Worm (Caenorhabditis elegans) whole organism, late embryonic: ENCODE measurements around the gene Y82E9BR.20.

Experiments used
- C08G9.2 ChIP-seq: sonication (generic microtip); optimal IDR thresholded peaks from 2 replicates; lab custom pipeline; 2016; ENCODE audit warnings: mild to moderate bottlenecking, missing genetic modification characterization, moderate library complexity, missing compliant biosample characterization
- K02D7.2 ChIP-seq: sonication (generic microtip); optimal IDR thresholded peaks from 2 replicates; lab custom pipeline; 2017; ENCODE audit warnings: mild to moderate bottlenecking, missing genetic modification characterization, missing compliant biosample characterization
- K09A11.1 ChIP-seq: sonication (generic microtip); optimal IDR thresholded peaks from 2 replicates; lab custom pipeline; 2017; ENCODE audit warnings: antibody characterized with exemption, mild to moderate bottlenecking, missing genetic modification characterization, missing compliant biosample characterization; ENCODE audit not compliant: insufficient read depth
- Y22D7AL.16 ChIP-seq: sonication (generic microtip); optimal IDR thresholded peaks from 2 replicates; lab custom pipeline; 2016; ENCODE audit warnings: missing genetic modification characterization, missing compliant biosample characterization
- ahr-1 ChIP-seq: sonication (generic microtip); optimal IDR thresholded peaks from 2 replicates; lab custom pipeline; 2016; ENCODE audit warnings: missing genetic modification characterization, missing compliant biosample characterization
- ama-1 ChIP-seq: fragments of 150-350 bp; optimal IDR thresholded peaks from 2 replicates; lab custom pipeline; 2014
- ceh-14 ChIP-seq: sonication (generic microtip); optimal IDR thresholded peaks from 2 replicates; lab custom pipeline; 2016; ENCODE audit warnings: missing genotype, missing genetic modification characterization, missing compliant biosample characterization
- ceh-18 ChIP-seq: sonication (generic microtip); optimal IDR thresholded peaks from 2 replicates; lab custom pipeline; 2016; ENCODE audit warnings: missing genetic modification characterization, missing compliant biosample characterization
- ceh-45 ChIP-seq: fragments of 200-800 bp; sonication (Bioruptor generic); IDR thresholded peaks from 2 replicates; pipeline ENCODE4 v1.3.6; 2022; ENCODE audit warnings: missing genetic modification reagents, missing genetic modification characterization, missing compliant biosample characterization
- dmd-4 ChIP-seq: sonication (generic microtip); optimal IDR thresholded peaks from 2 replicates; lab custom pipeline; 2016; ENCODE audit warnings: borderline replicate concordance, missing genetic modification characterization, missing compliant biosample characterization
- dve-1 ChIP-seq: sonication (generic microtip); optimal IDR thresholded peaks from 2 replicates; lab custom pipeline; 2017; ENCODE audit warnings: antibody characterized with exemption, mild to moderate bottlenecking, missing genetic modification characterization, missing compliant biosample characterization
- elt-4 ChIP-seq: sonication (generic microtip); optimal IDR thresholded peaks from 2 replicates; lab custom pipeline; 2016; ENCODE audit warnings: missing genetic modification characterization, missing compliant biosample characterization
- fkh-6 ChIP-seq: sonication (generic microtip); optimal IDR thresholded peaks from 2 replicates; lab custom pipeline; 2016; ENCODE audit warnings: missing genetic modification characterization, missing compliant biosample characterization
- gmeb-2 ChIP-seq: sonication (generic microtip); optimal IDR thresholded peaks from 2 replicates; lab custom pipeline; 2016; ENCODE audit warnings: missing genetic modification characterization, inconsistent platforms, missing compliant biosample characterization
- hlh-15 ChIP-seq: sonication (generic microtip); optimal IDR thresholded peaks from 2 replicates; lab custom pipeline; 2016; ENCODE audit warnings: missing genetic modification characterization, missing compliant biosample characterization
- hlh-30 ChIP-seq: sonication (generic microtip); optimal IDR thresholded peaks from 2 replicates; lab custom pipeline; 2017; ENCODE audit warnings: antibody characterized with exemption, missing genetic modification characterization, missing compliant biosample characterization; ENCODE audit not compliant: insufficient read depth
- hlh-6 ChIP-seq: sonication (generic microtip); optimal IDR thresholded peaks from 2 replicates; lab custom pipeline; 2016; ENCODE audit warnings: missing genotype, missing genetic modification characterization, missing compliant biosample characterization
- hlh-8 ChIP-seq: sonication (generic microtip); optimal IDR thresholded peaks from 2 replicates; lab custom pipeline; 2016; ENCODE audit warnings: missing genotype, missing genetic modification characterization, missing compliant biosample characterization
- lim-6 ChIP-seq: sonication (generic microtip); optimal IDR thresholded peaks from 2 replicates; lab custom pipeline; 2016; ENCODE audit warnings: missing genetic modification characterization, missing compliant biosample characterization
- lin-11 ChIP-seq: fragments of 200-800 bp; sonication (Bioruptor generic); optimal IDR thresholded peaks from 2 replicates; lab custom pipeline; 2018; ENCODE audit warnings: mild to moderate bottlenecking, missing genetic modification characterization, missing compliant biosample characterization
- nhr-232 ChIP-seq: sonication (generic microtip); optimal IDR thresholded peaks from 2 replicates; lab custom pipeline; 2016; ENCODE audit warnings: missing genetic modification characterization, missing compliant biosample characterization
- npax-4 ChIP-seq: sonication (generic microtip); optimal IDR thresholded peaks from 2 replicates; lab custom pipeline; 2016; ENCODE audit warnings: missing genetic modification characterization, missing compliant biosample characterization
- pag-3 ChIP-seq: sonication (generic microtip); optimal IDR thresholded peaks from 2 replicates; lab custom pipeline; 2016; ENCODE audit warnings: missing compliant biosample characterization, missing genetic modification characterization, borderline replicate concordance
- pha-4 ChIP-seq: fragments of 150-350 bp; optimal IDR thresholded peaks from 2 replicates; lab custom pipeline; 2018; ENCODE audit warnings: missing biosample characterization, missing genetic modification reagents, missing genetic modification characterization
- pros-1 ChIP-seq: fragments of 150-350 bp; optimal IDR thresholded peaks from 2 replicates; lab custom pipeline; 2014; ENCODE audit warnings: missing biosample characterization, missing genetic modification reagents, missing genetic modification characterization
- rnt-1 ChIP-seq: sonication (generic microtip); optimal IDR thresholded peaks from 2 replicates; lab custom pipeline; 2016; ENCODE audit warnings: missing genetic modification characterization, missing compliant biosample characterization
- sdc-2 ChIP-seq: sonication (generic microtip); optimal IDR thresholded peaks from 2 replicates; lab custom pipeline; 2016; ENCODE audit warnings: missing genotype, missing genetic modification characterization, missing compliant biosample characterization
- sox-2 ChIP-seq: fragments of 200-800 bp; sonication (Bioruptor generic); IDR thresholded peaks from 2 replicates; pipeline ENCODE4 v1.3.6; 2022; ENCODE audit warnings: missing genetic modification reagents, missing genetic modification characterization, missing compliant biosample characterization
- tbx-2 ChIP-seq: sonication (generic microtip); optimal IDR thresholded peaks from 2 replicates; lab custom pipeline; 2016; ENCODE audit warnings: missing genetic modification characterization, missing compliant biosample characterization
- unc-42 ChIP-seq: sonication (generic microtip); optimal IDR thresholded peaks from 2 replicates; lab custom pipeline; 2016; ENCODE audit warnings: missing genotype, missing genetic modification characterization, missing compliant biosample characterization
- unc-86 ChIP-seq: sonication (generic microtip); optimal IDR thresholded peaks from 2 replicates; lab custom pipeline; 2016; ENCODE audit warnings: missing genetic modification characterization, missing compliant biosample characterization
- zip-5 ChIP-seq: sonication (generic microtip); optimal IDR thresholded peaks from 2 replicates; lab custom pipeline; 2016; ENCODE audit warnings: missing genetic modification characterization, missing compliant biosample characterization
- ztf-16 ChIP-seq: sonication (generic microtip); optimal IDR thresholded peaks from 2 replicates; lab custom pipeline; 2017; ENCODE audit warnings: missing genetic modification characterization, missing compliant biosample characterization

Y82E9BR.20 gene

DNA sequence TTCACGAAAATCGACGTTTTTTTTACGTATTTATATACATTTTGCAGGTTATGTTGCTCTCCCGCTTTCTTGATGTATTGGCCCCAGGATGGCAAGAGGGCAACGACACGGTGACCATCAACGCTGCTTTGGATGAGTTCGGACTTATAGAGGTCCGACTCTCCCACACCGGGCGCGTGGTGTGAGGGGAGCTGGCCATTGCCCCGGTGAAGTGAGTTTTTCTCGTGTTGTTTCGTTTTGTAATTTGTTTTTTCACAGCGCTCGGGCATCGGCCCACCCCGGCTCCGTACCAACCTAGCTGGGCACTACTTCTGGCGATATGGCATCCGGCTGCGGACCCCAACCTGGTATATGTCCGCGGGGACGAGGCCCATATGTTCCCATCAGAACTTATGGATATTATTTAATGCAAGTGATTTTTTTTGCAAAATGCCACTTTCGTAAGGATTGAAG is at the start of gene Y82E9BR.20:
Y82E9BR.20 (plus strand) TSS at position 51 of the 453 bp plus-strand sequence.
- TF ChIP-seq fkh-6 (no peak), K02D7.2 (tag; lab: Kevin White, UChicago) (no peak), hlh-6 (tag; lab: Kevin White, UChicago) (no peak), lin-11 (tag; lab: Kevin White, UChicago) (no peak), ztf-16 (tag; lab: Kevin White, UChicago) (no peak), pag-3 (no peak), ceh-14 (tag; lab: Kevin White, UChicago) (no peak), ceh-18 (tag; lab: Kevin White, UChicago) (no peak), Y22D7AL.16 (no peak), pros-1 (no peak), unc-42 (tag; lab: Kevin White, UChicago) (no peak), zip-5 (tag; lab: Kevin White, UChicago) (no peak), tbx-2 (tag; lab: Kevin White, UChicago) (no peak), nhr-232 (tag; lab: Kevin White, UChicago) (no peak), sox-2 (GFP tag; lab: Robert Waterston, UW) (no peak), gmeb-2 (tag; lab: Kevin White, UChicago) (no peak), rnt-1 (tag; lab: Kevin White, UChicago) (no peak), lim-6 (tag; lab: Kevin White, UChicago) (no peak), K09A11.1 (no peak), ahr-1 (tag; lab: Kevin White, UChicago) (no peak)

DNA sequence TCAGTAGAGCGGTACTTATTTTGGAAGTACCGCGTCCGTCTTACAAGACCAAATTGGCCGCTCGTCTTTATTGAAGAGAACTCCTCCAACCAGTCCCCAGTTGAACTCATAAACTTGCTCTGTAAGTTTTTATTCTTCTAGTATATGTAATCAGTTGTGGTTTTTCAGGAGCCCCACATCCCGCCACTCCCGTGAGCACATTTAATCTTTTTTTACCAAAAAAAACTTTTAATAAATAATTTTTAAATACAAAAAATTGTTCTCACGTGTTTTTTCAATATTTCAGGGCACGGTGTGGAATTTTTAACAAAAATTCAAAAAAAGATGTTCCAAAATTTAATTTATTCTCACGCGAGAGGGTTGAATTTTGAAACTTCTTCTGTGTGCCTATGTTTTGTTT is 49.7 kb upstream of the Y82E9BR.20 start, which contains the start of gene fbxa-14:
fbxa-14 (minus strand) TSS at position 101 of the 400 bp plus-strand sequence.
- TF ChIP-seq zip-5 (tag; lab: Kevin White, UChicago) (no peak), nhr-232 (tag; lab: Kevin White, UChicago) (no peak), sdc-2 (tag; lab: Kevin White, UChicago) (no peak), ceh-45 (GFP tag; lab: Robert Waterston, UW) (no peak), hlh-30 (tag; lab: Kevin White, UChicago) (no peak)

DNA sequence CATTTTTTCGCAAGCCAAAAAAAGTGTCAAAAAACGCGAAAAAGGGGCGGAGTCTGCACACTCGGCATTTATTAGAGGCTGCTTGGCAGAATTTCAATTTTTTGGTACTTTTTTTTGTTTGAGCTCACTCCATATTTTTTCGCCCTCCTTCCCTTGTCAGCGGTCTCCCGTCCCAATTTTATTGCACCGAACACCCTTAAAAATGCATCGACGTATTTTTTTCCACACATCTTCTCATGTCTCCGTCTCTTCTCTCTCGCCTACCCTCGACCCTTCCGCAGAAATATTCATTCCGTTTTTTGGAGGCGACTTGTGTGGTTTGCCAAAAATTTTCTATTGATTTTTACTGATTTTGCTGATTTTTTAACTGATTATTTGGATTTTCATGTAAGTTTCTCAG is 47.7 kb upstream of the Y82E9BR.20 start, which contains the start of gene Y82E9BL.18:
Y82E9BL.18 (plus strand) TSS at position 301 of the 400 bp plus-strand sequence.
- TF ChIP-seq npax-4 (tag; lab: Kevin White, UChicago) (no peak), K02D7.2 (tag; lab: Kevin White, UChicago) (no peak)

DNA sequence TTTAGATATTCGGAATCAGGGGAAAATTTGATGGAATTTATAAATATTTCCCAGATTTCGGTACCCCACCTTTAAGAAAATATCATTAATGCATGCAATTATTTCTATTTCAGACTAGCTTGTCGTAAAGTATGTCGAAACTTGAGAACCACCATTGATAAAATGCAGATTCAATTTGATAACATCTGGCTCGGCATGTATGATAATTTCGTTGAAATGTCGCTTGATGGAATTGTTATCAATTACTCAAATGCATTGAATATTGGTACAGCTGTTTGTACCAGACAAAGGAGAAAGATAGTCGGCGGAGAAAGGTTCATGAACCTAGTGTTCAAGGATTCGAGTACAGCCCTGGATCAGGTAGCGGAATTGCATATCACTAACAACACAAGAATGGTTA is 42.3 kb upstream of the Y82E9BR.20 start, which contains the start of gene Y82E9BL.19:
Y82E9BL.19 (plus strand) TSS at position 123 of the 400 bp plus-strand sequence.
- TF ChIP-seq hlh-8 (tag; lab: Kevin White, UChicago) (no peak), dve-1 (tag; lab: Kevin White, UChicago) (no peak), C08G9.2 (tag; lab: Kevin White, UChicago) (no peak), hlh-15 (tag; lab: Kevin White, UChicago) (no peak), rnt-1 (tag; lab: Kevin White, UChicago) (no peak), dmd-4 (tag; lab: Kevin White, UChicago) (no peak), elt-4 (tag; lab: Kevin White, UChicago) (no peak), npax-4 (tag; lab: Kevin White, UChicago) (no peak), ama-1 (lab: Kevin White, UChicago) (no peak), fkh-6 (no peak), hlh-6 (tag; lab: Kevin White, UChicago) (no peak), pha-4 (tag; lab: Kevin White, UChicago) (no peak)
- TF ChIP-seq, all 69 proteins: peak for 0

DNA sequence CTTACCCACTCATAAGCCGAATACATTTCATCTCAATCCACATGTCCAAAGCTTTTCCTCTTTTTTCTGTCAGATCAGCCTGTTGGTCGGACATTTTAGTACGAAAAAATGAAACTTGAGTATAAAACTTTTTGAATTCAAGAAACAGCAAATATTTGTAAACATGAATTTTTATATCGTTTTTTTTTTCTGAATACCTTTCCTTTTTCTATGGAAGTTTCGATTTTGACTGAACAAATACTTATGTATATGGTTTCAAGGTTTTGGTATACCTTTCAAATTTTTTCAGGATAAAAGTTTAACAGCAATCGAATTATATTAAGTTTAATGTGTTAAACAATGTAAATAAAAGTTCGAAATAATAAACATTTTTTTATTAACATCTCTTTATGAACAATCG is 34.0 kb upstream of the Y82E9BR.20 start, which contains the start of gene fbxa-5:
fbxa-5 (minus strand) TSS at position 101 of the 400 bp plus-strand sequence.
- TF ChIP-seq nhr-232 (tag; lab: Kevin White, UChicago) (no peak), lim-6 (tag; lab: Kevin White, UChicago) (no peak), K02D7.2 (tag; lab: Kevin White, UChicago) (no peak), ahr-1 (tag; lab: Kevin White, UChicago) (no peak), ama-1 (lab: Kevin White, UChicago) (no peak), unc-42 (tag; lab: Kevin White, UChicago) (no peak), rnt-1 (tag; lab: Kevin White, UChicago) (no peak), unc-86 (tag; lab: Kevin White, UChicago) (no peak)
